Fruit fly (Drosophila melanogaster) whole organism, adult: ENCODE data around the gene CG13012.

Experiments
- CG11617 ChIP-seq: fragments of 200-800 bp; sonication (Bioruptor generic); optimal IDR thresholded peaks from 2 replicates; lab custom pipeline; 2017; ENCODE audit warnings: mild to moderate bottlenecking, missing biosample characterization, missing genetic modification reagents, missing genetic modification characterization
- CG14711 ChIP-seq: fragments of 200-800 bp; sonication (Bioruptor generic); optimal IDR thresholded peaks from 2 replicates; lab custom pipeline; 2018; ENCODE audit warnings: missing biosample characterization, mild to moderate bottlenecking, missing genetic modification characterization, moderate library complexity
- CG33017 ChIP-seq: fragments of 200-800 bp; sonication (Bioruptor generic); optimal IDR thresholded peaks from 2 replicates; lab custom pipeline; 2018; ENCODE audit warnings: missing biosample characterization, mild to moderate bottlenecking, missing genetic modification characterization, moderate library complexity
- CG7101 ChIP-seq: fragments of 200-800 bp; sonication (Bioruptor generic); optimal IDR thresholded peaks from 2 replicates; lab custom pipeline; 2018; ENCODE audit warnings: missing biosample characterization, mild to moderate bottlenecking, missing genetic modification characterization, moderate library complexity
- Mnt ChIP-seq: fragments of 200-800 bp; sonication (Bioruptor generic); optimal IDR thresholded peaks from 2 replicates; lab custom pipeline; 2016; ENCODE audit warnings: missing biosample characterization, mild to moderate bottlenecking, missing genetic modification characterization
- ovo ChIP-seq: fragments of 200-800 bp; sonication (Bioruptor generic); optimal IDR thresholded peaks from 2 replicates; lab custom pipeline; 2016; ENCODE audit warnings: missing biosample characterization, missing genetic modification characterization
- pad ChIP-seq: fragments of 200-800 bp; sonication (Bioruptor generic); optimal IDR thresholded peaks from 3 replicates; lab custom pipeline; 2017; ENCODE audit warnings: missing biosample characterization, missing genetic modification characterization, mild to moderate bottlenecking, moderate library complexity, missing genetic modification reagents
- toe ChIP-seq: fragments of 200-800 bp; sonication (Bioruptor generic); optimal IDR thresholded peaks from 2 replicates; lab custom pipeline; 2016; ENCODE audit warnings: missing biosample characterization, missing genetic modification characterization

DNA sequence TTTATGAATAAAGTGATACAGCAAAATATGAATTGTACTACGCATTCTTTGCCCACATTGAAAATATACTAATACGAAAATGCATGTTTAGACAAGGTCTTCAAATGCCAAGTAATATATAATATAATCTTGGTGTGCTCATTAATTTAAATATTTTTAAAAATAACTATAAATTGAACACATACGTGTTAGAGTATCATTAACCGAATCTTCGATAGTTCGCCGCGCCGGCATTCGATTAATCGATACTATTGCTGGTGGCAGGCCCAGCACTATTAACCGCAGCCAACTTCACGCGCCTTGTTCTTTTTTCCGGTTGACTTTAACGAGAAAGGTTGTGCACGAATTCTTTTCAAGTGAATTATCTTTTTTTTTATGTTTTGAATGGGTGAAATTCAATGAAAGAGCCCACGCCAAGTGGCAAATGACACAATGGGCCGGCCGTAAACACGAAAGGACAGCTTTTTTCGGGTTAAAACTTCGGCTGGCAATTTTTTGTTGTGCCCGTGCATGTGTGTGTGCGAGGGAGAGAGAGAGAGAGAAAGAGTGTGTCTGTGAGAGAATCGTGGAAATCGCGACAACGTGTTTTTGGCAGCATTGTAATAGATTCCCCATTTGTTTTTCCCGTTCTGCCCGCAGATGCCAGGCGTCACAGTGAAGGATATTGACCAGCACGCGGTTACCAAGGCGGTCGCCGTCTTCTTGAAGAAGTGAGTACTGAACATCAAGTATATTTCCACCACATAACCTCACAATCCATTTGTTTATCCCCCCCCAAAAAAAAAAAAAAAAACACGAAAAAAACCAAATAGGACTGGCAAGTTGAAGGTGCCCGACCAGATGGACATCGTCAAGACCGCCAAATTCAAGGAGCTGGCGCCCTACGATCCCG is 38.7 kb downstream of the CG13012 start, which contains the start of gene RpS19a:
- TF ChIP-seq CG33017 (tag; lab: Kevin White, UChicago) (peak; percentile 59), ovo (GFP tag; lab: Kevin White, UChicago) (peak; percentile 88), pad (GFP tag; lab: Kevin White, UChicago) (peak; percentile 82), Mnt (GFP tag; lab: Kevin White, UChicago) (peak; percentile 93), toe (GFP tag; lab: Kevin White, UChicago) (peak; percentile 54), CG11617 (GFP tag; lab: Kevin White, UChicago) (peak; percentile 94), CG14711 (tag; lab: Kevin White, UChicago) (peak; percentile 70), CG7101 (tag; lab: Kevin White, UChicago) (peak; percentile 94)
